Fruit fly (Drosophila melanogaster): ENCODE data around the gene CG8010.
A peak's percentile ranks its signal among the peaks of the same experiment; 100 is the strongest.

dm6 chrX:19239365-19239764, 29.3 kb downstream of the CG8010 start:
- TF ChIP-seq CG15479 (GFP tag; optimal IDR thresholded peaks at IDR 0.05), result no peak
- no peak for TF ChIP-seq Dad (GFP tag; optimal IDR thresholded peaks at IDR 0.05)
- TF ChIP-seq gcm2 (GFP tag; optimal IDR thresholded peaks at IDR 0.05), result no peak
- no peak for TF ChIP-seq CG12155 (GFP tag; optimal IDR thresholded peaks at IDR 0.05)
- TF ChIP-seq CG11560 (tag; IDR thresholded peaks at IDR 0.05), result no peak
- TF ChIP-seq CG12236 (GFP tag; optimal IDR thresholded peaks at IDR 0.05), result no peak
- no peak for TF ChIP-seq CG11398 (GFP tag; optimal IDR thresholded peaks at IDR 0.05)
- peak; percentile 37 for TF ChIP-seq CG15514 (GFP tag; optimal IDR thresholded peaks at IDR 0.05)
- TF ChIP-seq sd (tag; optimal IDR thresholded peaks at IDR 0.05), result no peak
- TF ChIP-seq CG31441 (GFP tag; IDR thresholded peaks at IDR 0.05), result no peak
